Worm (Caenorhabditis elegans) whole organism, mixed stage, embryonic: ENCODE measurements around the gene mcu-1.

ENCODE experiments used
- bed-3 ChIP-seq: fragments of 200-800 bp; sonication (Bioruptor generic); optimal IDR thresholded peaks from 3 replicates; lab custom pipeline; 2018; ENCODE audit warnings: mild to moderate bottlenecking, missing genetic modification characterization, moderate library complexity, missing compliant biosample characterization
- ceh-43 ChIP-seq: fragments of 200-800 bp; sonication (Bioruptor generic); optimal IDR thresholded peaks from 2 replicates; lab custom pipeline; 2018; ENCODE audit warnings: mild to moderate bottlenecking, missing genetic modification characterization, moderate library complexity, missing compliant biosample characterization
- lsy-2 ChIP-seq: fragments of 150-350 bp; optimal IDR thresholded peaks from 2 replicates; lab custom pipeline; 2014; ENCODE audit warnings: missing biosample characterization, missing genetic modification characterization
- mls-2 ChIP-seq: sonication (generic microtip); optimal IDR thresholded peaks from 2 replicates; lab custom pipeline; 2016; ENCODE audit warnings: mild to moderate bottlenecking, missing genetic modification characterization, moderate library complexity, missing compliant biosample characterization
- nhr-2 ChIP-seq: fragments of 150-350 bp; optimal IDR thresholded peaks from 2 replicates; lab custom pipeline; 2014; ENCODE audit warnings: missing biosample characterization, missing genetic modification characterization
- sem-2 ChIP-seq: fragments of 200-800 bp; sonication (Bioruptor generic); optimal IDR thresholded peaks from 2 replicates; lab custom pipeline; 2018; ENCODE audit warnings: mild to moderate bottlenecking, missing genetic modification characterization, missing compliant biosample characterization
- snpc-4 ChIP-seq: fragments of 150-350 bp; optimal IDR thresholded peaks from 2 replicates; lab custom pipeline; 2014; ENCODE audit warnings: missing biosample characterization, missing genetic modification characterization

DNA sequence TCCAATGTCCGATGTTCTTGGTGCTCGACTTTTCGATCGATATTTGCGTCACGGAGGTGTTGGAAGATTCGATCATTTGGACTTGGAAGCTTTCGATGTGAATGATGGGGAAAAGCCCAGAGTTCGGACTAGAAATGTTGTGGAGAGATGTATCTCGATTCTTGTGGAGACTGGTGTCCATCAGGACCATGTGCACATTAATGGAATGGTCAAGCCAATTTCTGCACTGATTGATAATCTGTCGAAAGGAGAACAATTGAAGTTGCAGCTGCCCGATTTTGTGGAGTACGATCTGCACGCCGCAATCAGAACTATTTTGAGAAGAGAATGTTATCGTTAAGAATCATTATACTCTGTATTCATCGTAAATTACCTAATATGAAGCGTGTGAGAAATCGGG lies 1.9 kb downstream of the mcu-1 start:
- TF ChIP-seq nhr-2: no peak
- TF ChIP-seq mls-2 (tag; lab: Kevin White, UChicago): no peak
- TF ChIP-seq bed-3 (GFP tag; lab: Kevin White, UChicago): no peak
- no peak for TF ChIP-seq sem-2 (GFP tag; lab: Kevin White, UChicago)
- TF ChIP-seq ceh-43: no peak
- TF ChIP-seq snpc-4 (tag; lab: Kevin White, UChicago): no peak
- TF ChIP-seq lsy-2 (tag; lab: Kevin White, UChicago): no peak
